Fruit fly (Drosophila melanogaster): ENCODE results near the gene Gr63a.

- no peak for TF ChIP-seq Pif1A (GFP tag; optimal IDR thresholded peaks at IDR 0.05)
- no peak for TF ChIP-seq CG14655 (GFP tag; optimal IDR thresholded peaks at IDR 0.05)
- no peak for TF ChIP-seq Snoo (tag; optimal IDR thresholded peaks at IDR 0.05)
- TF ChIP-seq CG34367 (tag; optimal IDR thresholded peaks at IDR 0.05): no peak
- no peak for TF ChIP-seq CG15710 (tag; optimal IDR thresholded peaks at IDR 0.05)
- TF ChIP-seq CG13204 (GFP tag; optimal IDR thresholded peaks at IDR 0.05): no peak
- TF ChIP-seq Ets98B (GFP tag; IDR thresholded peaks at IDR 0.05): no peak
These were observed 19.5 kb downstream of the Gr63a start for dm6 chr3L:3876861-3877260.

Data from whole organism, pupa.